Worm (Caenorhabditis elegans): ENCODE results near the gene K09A11.1.

Gene K09A11.1

DNA sequence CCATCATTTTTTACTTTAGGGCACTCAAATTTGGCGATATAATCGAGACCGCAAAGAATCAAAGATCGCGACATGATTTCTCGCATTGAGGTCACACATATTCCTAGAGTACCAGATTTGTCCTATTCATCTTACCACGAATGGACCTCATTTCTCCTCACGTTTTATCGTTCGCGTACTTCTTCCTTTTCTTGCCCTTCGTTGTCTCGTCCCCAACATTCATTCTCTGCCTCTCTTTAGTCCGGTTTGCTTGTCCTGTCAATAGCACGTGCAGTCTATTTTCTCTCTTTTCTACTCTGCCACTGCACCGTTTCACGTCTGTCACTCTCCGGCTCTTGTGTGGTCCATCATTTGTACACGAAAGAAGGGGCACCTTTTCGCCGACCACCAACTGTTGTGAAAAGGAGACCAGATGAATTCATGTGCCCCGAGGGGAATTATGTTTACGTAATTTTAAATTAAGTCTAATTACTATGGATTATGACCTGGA lies 10.9 kb upstream of the K09A11.1 start (continued):
- TF ChIP-seq pha-2 (tag; optimal IDR thresholded peaks at IDR 0.05) (no peak), ceh-48 (tag; optimal IDR thresholded peaks at IDR 0.05) (peak; percentile 19), K09A11.1 (tag; optimal IDR thresholded peaks at IDR 0.05; ENCODE audit: insufficient read depth) (no peak), pag-3 (tag; optimal IDR thresholded peaks at IDR 0.05; ENCODE audit: borderline replicate concordance) (no peak), unc-55 (GFP tag; optimal IDR thresholded peaks at IDR 0.05) (peak; percentile 83), lim-6 (tag; optimal IDR thresholded peaks at IDR 0.05) (no peak), fkh-10 (GFP tag; optimal IDR thresholded peaks at IDR 0.05) (no peak), pros-1 (tag; optimal IDR thresholded peaks at IDR 0.05) (no peak), zip-5 (tag; optimal IDR thresholded peaks at IDR 0.05) (no peak), K02D7.2 (tag; optimal IDR thresholded peaks at IDR 0.05) (no peak), fax-1 (tag; optimal IDR thresholded peaks at IDR 0.05) (no peak), pax-1 (tag; optimal IDR thresholded peaks at IDR 0.05) (no peak), ceh-34 (tag; optimal IDR thresholded peaks at IDR 0.05) (peak; percentile 61), unc-3 (GFP tag; conservative IDR thresholded peaks at IDR 0.05) (no peak), unc-3 (tag; optimal IDR thresholded peaks at IDR 0.05) (no peak), pqm-1 (tag; optimal IDR thresholded peaks at IDR 0.05) (no peak), hlh-6 (tag; optimal IDR thresholded peaks at IDR 0.05) (peak; percentile 17), npax-4 (tag; optimal IDR thresholded peaks at IDR 0.05) (no peak), ceh-30 (tag; optimal IDR thresholded peaks at IDR 0.05) (no peak), madf-2 (tag; optimal IDR thresholded peaks at IDR 0.05) (no peak), hlh-13 (GFP tag; optimal IDR thresholded peaks at IDR 0.05) (no peak), ceh-19 (GFP tag; optimal IDR thresholded peaks at IDR 0.05) (peak; percentile 16), ceh-18 (tag; optimal IDR thresholded peaks at IDR 0.05) (peak; percentile 50), ceh-2 (tag; optimal IDR thresholded peaks at IDR 0.05) (peak; percentile 14), hlh-15 (tag; optimal IDR thresholded peaks at IDR 0.05) (no peak), rnt-1 (tag; optimal IDR thresholded peaks at IDR 0.05) (peak; percentile 51), che-1 (tag; optimal IDR thresholded peaks at IDR 0.05) (no peak), tbx-2 (tag; optimal IDR thresholded peaks at IDR 0.05) (peak; percentile 69), ceh-24 (tag; optimal IDR thresholded peaks at IDR 0.05) (no peak)

DNA sequence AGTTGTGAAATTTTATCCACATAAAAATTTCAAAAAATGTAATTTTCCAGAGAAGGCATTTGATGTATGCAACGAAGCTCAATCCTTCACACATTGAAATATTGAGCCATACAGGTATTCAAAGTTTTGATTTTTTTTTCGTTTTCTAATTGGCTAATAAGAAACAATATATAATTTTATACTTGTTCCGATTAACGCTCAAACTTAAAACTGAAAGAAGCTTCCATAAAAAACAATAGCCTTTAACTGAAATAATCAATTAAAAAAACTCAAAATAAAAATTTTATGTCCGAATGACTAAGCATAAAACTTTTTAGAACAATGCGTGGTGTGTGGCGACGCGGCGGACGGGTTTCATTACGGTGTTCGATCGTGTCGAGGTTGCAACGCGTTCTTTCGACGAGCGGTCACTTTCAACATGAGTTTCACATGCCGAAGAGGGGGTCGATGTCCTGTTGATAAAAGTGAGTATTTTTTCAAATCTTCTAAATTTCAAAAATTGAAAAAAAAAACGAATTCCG lies 10.3 kb upstream of the K09A11.1 start, which contains the start of gene nhr-32:
nhr-32 (plus strand) TSS at position 51 of the 521 bp plus-strand sequence.
- no peak for TF ChIP-seq pqm-1 (tag; optimal IDR thresholded peaks at IDR 0.05)
- TF ChIP-seq eyg-1 (tag; optimal IDR thresholded peaks at IDR 0.05), result no peak

DNA sequence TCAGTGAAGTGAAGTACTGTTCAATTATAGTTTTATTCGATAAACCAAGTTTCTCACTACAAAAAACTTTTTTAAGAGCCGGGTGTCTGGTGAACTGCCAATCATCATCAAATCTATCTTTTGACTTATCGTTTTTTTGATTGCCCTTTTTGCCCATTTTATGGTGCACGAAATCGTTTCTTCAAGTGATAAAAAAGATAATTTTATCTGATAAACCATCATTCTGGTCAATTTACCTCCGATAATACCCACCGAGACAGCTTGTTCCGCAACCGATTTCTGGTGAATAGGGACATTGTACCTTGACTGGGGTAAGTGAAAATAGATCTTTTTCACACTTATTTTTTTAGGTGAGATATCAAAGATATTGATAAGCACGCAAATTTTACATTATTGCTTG lies 4.7 kb upstream of the K09A11.1 start, which contains the start of gene K08H2.10:
K08H2.10 (plus strand) TSS at position 230 of the 400 bp plus-strand sequence.
- TF ChIP-seq elt-2 (tag; optimal IDR thresholded peaks at IDR 0.05) (peak; percentile 92), ttx-3 (tag; optimal IDR thresholded peaks at IDR 0.05) (no peak)

DNA sequence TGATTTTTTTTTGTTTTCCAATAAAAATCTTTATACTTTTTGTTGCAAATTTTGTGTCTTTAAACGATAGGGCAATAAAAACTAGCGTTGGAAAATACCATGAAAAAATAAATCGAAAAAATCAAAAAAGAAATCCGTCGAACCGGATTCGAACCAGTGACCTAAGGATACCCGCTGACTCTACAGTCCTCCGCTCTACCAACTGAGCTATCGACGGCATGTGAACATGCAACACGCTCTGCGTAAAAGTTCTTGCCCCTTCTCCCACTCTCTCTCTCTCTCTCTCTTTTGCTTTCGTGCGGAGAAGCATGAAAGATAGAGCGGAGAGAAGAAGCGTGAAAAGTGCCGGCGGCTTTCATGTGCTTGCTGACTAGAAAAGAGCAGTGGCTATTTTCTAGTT lies 2.3 kb downstream of the K09A11.1 start:
- peak; percentile 41 for TF ChIP-seq tbx-2 (tag; optimal IDR thresholded peaks at IDR 0.05)
- TF ChIP-seq mec-3 (tag; optimal IDR thresholded peaks at IDR 0.05; ENCODE audit: borderline replicate concordance), result no peak
- TF ChIP-seq lin-11 (tag; optimal IDR thresholded peaks at IDR 0.05), result peak; percentile 62
- TF ChIP-seq hlh-8 (tag; optimal IDR thresholded peaks at IDR 0.05), result peak; percentile 43
- peak; percentile 56 for TF ChIP-seq fax-1 (tag; optimal IDR thresholded peaks at IDR 0.05)
- peak; percentile 56 for TF ChIP-seq ets-4 (tag; optimal IDR thresholded peaks at IDR 0.05)
- no peak for TF ChIP-seq K09A11.1 (tag; optimal IDR thresholded peaks at IDR 0.05; ENCODE audit: insufficient read depth)
- peak; percentile 48 for TF ChIP-seq ceh-34 (tag; optimal IDR thresholded peaks at IDR 0.05)
- TF ChIP-seq unc-55 (GFP tag; optimal IDR thresholded peaks at IDR 0.05), result no peak
- TF ChIP-seq syd-9 (tag; optimal IDR thresholded peaks at IDR 0.05), result peak; percentile 64
- TF ChIP-seq tbx-7 (tag; optimal IDR thresholded peaks at IDR 0.05), result peak; percentile 10
- peak; percentile 81 for TF ChIP-seq gmeb-2 (tag; optimal IDR thresholded peaks at IDR 0.05)
- TF ChIP-seq ceh-24 (tag; optimal IDR thresholded peaks at IDR 0.05), result peak; percentile 60
- TF ChIP-seq ttx-3 (tag; optimal IDR thresholded peaks at IDR 0.05), result peak; percentile 73
- TF ChIP-seq elt-2 (tag; optimal IDR thresholded peaks at IDR 0.05), result peak; percentile 69
- peak; percentile 84 for TF ChIP-seq ceh-14 (tag; optimal IDR thresholded peaks at IDR 0.05)
- no peak for TF ChIP-seq pax-1 (tag; optimal IDR thresholded peaks at IDR 0.05)
- peak; percentile 74 for TF ChIP-seq che-1 (tag; optimal IDR thresholded peaks at IDR 0.05)
- TF ChIP-seq hlh-30 (tag; optimal IDR thresholded peaks at IDR 0.05; ENCODE audit: insufficient read depth), result peak; percentile 12
- TF ChIP-seq nhr-11 (tag; optimal IDR thresholded peaks at IDR 0.05), result no peak
- TF ChIP-seq F13H6.1 (tag; optimal IDR thresholded peaks at IDR 0.05), result peak; percentile 69
- TF ChIP-seq unc-86 (tag; optimal IDR thresholded peaks at IDR 0.05), result peak; percentile 78
- peak; percentile 83 for TF ChIP-seq hlh-6 (tag; optimal IDR thresholded peaks at IDR 0.05)
- peak; percentile 79 for TF ChIP-seq dmd-4 (tag; optimal IDR thresholded peaks at IDR 0.05; ENCODE audit: borderline replicate concordance)
- peak; percentile 80 for TF ChIP-seq ref-2 (tag; optimal IDR thresholded peaks at IDR 0.05)
- TF ChIP-seq unc-3 (GFP tag; conservative IDR thresholded peaks at IDR 0.05), result peak; percentile 87
- peak; percentile 67 for TF ChIP-seq unc-3 (tag; optimal IDR thresholded peaks at IDR 0.05)

Data from whole organism, late embryonic.